Worm (Caenorhabditis elegans) whole organism, L2 larva: Measurements from ENCODE around the gene nhr-170.

ENCODE experiments used
- R02D3.7 ChIP-seq: fragments of 150-350 bp; optimal IDR thresholded peaks from 2 replicates; lab custom pipeline; 2014; ENCODE audit warnings: missing biosample characterization, missing genetic modification characterization
- alr-1 ChIP-seq: fragments of 150-350 bp; optimal IDR thresholded peaks from 2 replicates; lab custom pipeline; 2014; ENCODE audit warnings: missing biosample characterization, missing genetic modification characterization
- aly-2 ChIP-seq: fragments of 150-350 bp; optimal IDR thresholded peaks from 2 replicates; lab custom pipeline; 2014; ENCODE audit warnings: missing biosample characterization, missing genetic modification characterization
- egl-27 ChIP-seq: sonication (generic microtip); optimal IDR thresholded peaks from 3 replicates; lab custom pipeline; 2017; ENCODE audit warnings: missing biosample characterization, missing genetic modification reagents, missing genetic modification characterization
- lin-13 ChIP-seq: fragments of 150-350 bp; optimal IDR thresholded peaks from 2 replicates; lab custom pipeline; 2014; ENCODE audit warnings: missing biosample characterization, missing genetic modification reagents, missing genetic modification characterization
- lsy-2 ChIP-seq, 2 experiments: fragments of 150-350 bp in 1 of 2; sonication (generic microtip) in 1 of 2; optimal IDR thresholded peaks; 2 replicates each; lab custom pipeline; 2014 to 2017; ENCODE audit warnings: missing biosample characterization in 2 of 2, missing genetic modification characterization in 2 of 2
- mdl-1 ChIP-seq, 2 experiments: fragments of 150-350 bp in 1 of 2; sonication (generic microtip) in 1 of 2; optimal IDR thresholded peaks; 2 replicates each; lab custom pipeline; 2017; ENCODE audit warnings: missing biosample characterization in 2 of 2, missing genetic modification characterization in 2 of 2
- nhr-129 ChIP-seq: fragments of 150-350 bp; optimal IDR thresholded peaks from 2 replicates; lab custom pipeline; 2014; ENCODE audit warnings: missing biosample characterization, missing genetic modification characterization
- snpc-4 ChIP-seq: fragments of 150-350 bp; optimal IDR thresholded peaks from 2 replicates; lab custom pipeline; 2014; ENCODE audit warnings: missing biosample characterization, missing genetic modification characterization
- unc-62 ChIP-seq: fragments of 150-350 bp; optimal IDR thresholded peaks from 2 replicates; lab custom pipeline; 2014; ENCODE audit warnings: missing biosample characterization, missing genetic modification reagents, missing genetic modification characterization
- ztf-4 ChIP-seq: fragments of 150-350 bp; optimal IDR thresholded peaks from 2 replicates; lab custom pipeline; 2014; ENCODE audit warnings: missing biosample characterization, missing genetic modification characterization

ce11 chrV:18802077-18802476, 1.5 kb upstream of the nhr-170 start, which contains the start of gene C54E10.11:
- no peak for TF ChIP-seq ztf-4 (tag; lab: Kevin White, UChicago)
- no peak for TF ChIP-seq aly-2 (tag; lab: Kevin White, UChicago)
- TF ChIP-seq lin-13 (GFP tag; lab: Kevin White, UChicago): no peak
- TF ChIP-seq egl-27 (tag; lab: Kevin White, UChicago): no peak
- no peak for TF ChIP-seq unc-62
- TF ChIP-seq nhr-129 (tag; lab: Kevin White, UChicago): no peak
- no peak for TF ChIP-seq snpc-4 (tag; lab: Kevin White, UChicago)
- TF ChIP-seq alr-1 (tag; lab: Kevin White, UChicago): no peak
- TF ChIP-seq lsy-2 (tag; optimal IDR thresholded peaks at IDR 0.05; lab: Kevin White, UChicago): no peak
- TF ChIP-seq mdl-1 (tag; optimal IDR thresholded peaks at IDR 0.05; lab: Kevin White, UChicago): no peak
- no peak for TF ChIP-seq R02D3.7 (tag; lab: Kevin White, UChicago)
